Worm (Caenorhabditis elegans): Measurements from ENCODE around the gene C05E11.7.

C05E11.7 gene

ce11 chrX:4607300-4607699 lies 21.8 kb upstream of the C05E11.7 start (continued):
- TF ChIP-seq Y53G8AR.9 (GFP tag; conservative IDR thresholded peaks at IDR 0.05) = no peak
- TF ChIP-seq ztf-18 (tag; optimal IDR thresholded peaks at IDR 0.05) = peak; percentile 16
- no peak for TF ChIP-seq fkh-3 (tag; optimal IDR thresholded peaks at IDR 0.05)
- no peak for TF ChIP-seq K12H6.12 (tag; optimal IDR thresholded peaks at IDR 0.05)
- no peak for TF ChIP-seq F55B11.4 (tag; optimal IDR thresholded peaks at IDR 0.05; ENCODE audit: borderline replicate concordance, insufficient read depth)
- no peak for TF ChIP-seq akir-1 (GFP tag; optimal IDR thresholded peaks at IDR 0.05)
- TF ChIP-seq T26A5.8 (tag; optimal IDR thresholded peaks at IDR 0.05) = no peak
- TF ChIP-seq F39B2.1 (GFP tag; IDR thresholded peaks at IDR 0.05) = no peak
- TF ChIP-seq lsl-1 (GFP tag; optimal IDR thresholded peaks at IDR 0.05) = no peak
- no peak for TF ChIP-seq zfh-2 (GFP tag; conservative IDR thresholded peaks at IDR 0.05)
- TF ChIP-seq egrh-3 (GFP tag; IDR thresholded peaks at IDR 0.05) = no peak
- peak; percentile 22; the same call in 1 of the 2 replicates for TF ChIP-seq hmg-1.2 (GFP tag; IDR thresholded peaks at IDR 0.05)

DNA sequence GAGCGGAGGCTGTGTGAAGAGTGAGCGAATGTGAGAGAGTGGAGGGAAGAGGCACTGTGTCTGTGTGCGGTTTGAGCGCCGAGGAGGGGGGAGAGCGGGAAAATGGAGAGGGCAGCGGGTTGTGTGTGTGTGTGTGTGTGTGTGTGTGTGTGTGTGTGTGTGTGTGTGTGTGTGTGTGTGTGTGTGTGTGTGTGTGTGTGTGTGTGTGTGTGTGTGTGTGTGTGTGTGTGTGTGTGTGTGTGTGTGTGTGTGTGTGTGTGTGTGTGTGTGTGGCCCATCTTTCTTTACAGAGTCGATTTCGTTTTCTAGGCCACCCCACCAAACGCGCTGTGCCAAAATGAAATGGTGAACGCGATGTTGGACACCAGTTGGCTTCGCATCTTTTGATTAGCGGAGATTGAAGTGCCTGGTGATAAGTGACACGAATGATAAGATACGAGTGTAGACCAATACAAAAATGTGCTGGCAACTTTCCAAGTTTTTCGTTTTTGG lies 21.0 kb upstream of the C05E11.7 start:
- TF ChIP-seq repo-1 (tag; optimal IDR thresholded peaks at IDR 0.05) (peak; percentile 90), lin-26 (GFP tag; IDR thresholded peaks at IDR 0.05) (peak; percentile 66; the same call in 1 of the 2 replicates), ccch-3 (GFP tag; optimal IDR thresholded peaks at IDR 0.05) (peak; percentile 17), egl-44 (GFP tag; IDR thresholded peaks at IDR 0.05) (peak; percentile 78), hsf-1 (GFP tag; IDR thresholded peaks at IDR 0.05) (0 out of 2 replicates have a peak, but pooled peaks have one; percentile 31), nfyb-1 (GFP tag; IDR thresholded peaks at IDR 0.05) (peak; percentile 95), akir-1 (GFP tag; optimal IDR thresholded peaks at IDR 0.05) (peak; percentile 92), ceh-79 (tag; optimal IDR thresholded peaks at IDR 0.05) (peak; percentile 72), atf-7 (tag; optimal IDR thresholded peaks at IDR 0.05) (peak; percentile 94), Y53G8AR.9 (GFP tag; conservative IDR thresholded peaks at IDR 0.05) (peak; percentile 88), B0336.3 (GFP tag; IDR thresholded peaks at IDR 0.05) (peak; percentile 98), chd-7 (tag; optimal IDR thresholded peaks at IDR 0.05) (peak; percentile 98), nhr-80 (tag; optimal IDR thresholded peaks at IDR 0.05) (peak; percentile 85), dpff-1 (tag; optimal IDR thresholded peaks at IDR 0.05) (peak; percentile 65), ztf-18 (tag; optimal IDR thresholded peaks at IDR 0.05) (peak; percentile 70), K11D2.4 (GFP tag; IDR thresholded peaks at IDR 0.05) (peak; percentile 92), ekl-4 (GFP tag; IDR thresholded peaks at IDR 0.05) (peak; percentile 85), K12H6.12 (tag; optimal IDR thresholded peaks at IDR 0.05) (peak; percentile 78), hmg-1.2 (GFP tag; IDR thresholded peaks at IDR 0.05) (peak; percentile 88), ztf-26 (tag; optimal IDR thresholded peaks at IDR 0.05) (peak; percentile 95), lin-35 (GFP tag; optimal IDR thresholded peaks at IDR 0.05) (peak in 1 of 3 experiments; percentile 54), ztf-22 (GFP tag; optimal IDR thresholded peaks at IDR 0.05) (peak; percentile 90), ztf-6 (GFP tag; IDR thresholded peaks at IDR 0.05) (peak; percentile 61; the same call in 1 of the 2 replicates), pbrm-1 (GFP tag; IDR thresholded peaks at IDR 0.05) (peak; percentile 64), C06A6.2 (GFP tag; conservative IDR thresholded peaks at IDR 0.05) (peak; percentile 90), B0035.1 (tag; optimal IDR thresholded peaks at IDR 0.05) (peak; percentile 22), zfh-2 (GFP tag; conservative IDR thresholded peaks at IDR 0.05) (peak; percentile 99), zim-3 (tag; optimal IDR thresholded peaks at IDR 0.05) (peak; percentile 64), let-526 (GFP tag; IDR thresholded peaks at IDR 0.05) (0 out of 2 replicates have a peak, but pooled peaks have one; percentile 30), F22D6.2 (tag; optimal IDR thresholded peaks at IDR 0.05) (peak; percentile 64), Y79H2A.3 (GFP tag; conservative IDR thresholded peaks at IDR 0.05) (0 out of 2 replicates have a peak, but pooled peaks have one; percentile 48), C17E4.6 (GFP tag; IDR thresholded peaks at IDR 0.05) (peak; percentile 49), ztf-3 (GFP tag; optimal IDR thresholded peaks at IDR 0.05) (peak; percentile 100), attf-3 (GFP tag; conservative IDR thresholded peaks at IDR 0.05) (0 out of 2 replicates have a peak, but pooled peaks have one; percentile 41), ceh-27 (GFP tag; optimal IDR thresholded peaks at IDR 0.05) (peak; percentile 89), F52B5.7 (tag; optimal IDR thresholded peaks at IDR 0.05) (peak; percentile 85), Y95B8A.8 (GFP tag; IDR thresholded peaks at IDR 0.05) (peak; percentile 66; the same call in 1 of the 2 replicates), F57A8.1 (GFP tag; optimal IDR thresholded peaks at IDR 0.05) (peak; percentile 64), lin-54 (GFP tag; optimal IDR thresholded peaks at IDR 0.05) (peak; percentile 79), F57C9.4 (tag; optimal IDR thresholded peaks at IDR 0.05) (peak; percentile 68)

Data from whole organism, young adult.